Worm (Caenorhabditis elegans) whole organism, L1 larva: ENCODE data around the gene lact-3.

Experiments used
- blmp-1 ChIP-seq: fragments of 150-350 bp; optimal IDR thresholded peaks from 2 replicates; lab custom pipeline; 2014; ENCODE audit warnings: missing biosample characterization, missing genetic modification characterization
- dsc-1 ChIP-seq: sonication (generic microtip); optimal IDR thresholded peaks from 2 replicates; lab custom pipeline; 2016; ENCODE audit warnings: mild to moderate bottlenecking, missing genetic modification characterization, missing compliant biosample characterization
- efl-3 ChIP-seq: fragments of 200-800 bp; sonication (Bioruptor generic); optimal IDR thresholded peaks from 2 replicates; lab custom pipeline; 2018; ENCODE audit warnings: mild to moderate bottlenecking, missing genetic modification characterization, missing compliant biosample characterization
- fos-1 ChIP-seq: fragments of 150-350 bp; optimal IDR thresholded peaks from 2 replicates; lab custom pipeline; 2014; ENCODE audit warnings: missing biosample characterization, missing genetic modification characterization
- pqm-1 ChIP-seq: sonication (generic microtip); optimal IDR thresholded peaks from 3 replicates; lab custom pipeline; 2017; ENCODE audit warnings: missing biosample characterization, missing genetic modification characterization
- unc-62 ChIP-seq: fragments of 150-350 bp; optimal IDR thresholded peaks from 2 replicates; lab custom pipeline; 2014; ENCODE audit warnings: missing biosample characterization, missing genetic modification reagents, missing genetic modification characterization

DNA sequence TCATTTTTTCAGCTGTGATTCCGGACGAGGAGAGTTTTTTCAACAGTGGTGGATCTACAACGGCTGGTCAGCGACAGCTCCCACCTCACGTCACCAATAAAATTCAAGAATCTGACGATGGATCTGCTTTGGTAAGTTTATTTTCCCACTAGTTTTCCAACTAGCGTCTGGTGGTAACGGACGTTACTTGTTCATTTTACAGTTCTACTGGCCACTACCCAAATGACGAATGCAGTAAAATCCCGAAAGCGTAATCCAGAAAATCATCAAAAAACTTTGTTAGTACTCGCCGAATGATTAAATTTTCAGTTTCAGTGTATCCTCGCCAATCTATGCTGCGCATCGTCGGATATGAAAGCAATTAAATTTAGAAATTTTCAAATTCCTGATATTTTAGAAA, 2.1 kb upstream of the lact-3 start:
- TF ChIP-seq unc-62 (GFP tag; lab: Kevin White, UChicago) (no peak), blmp-1 (tag; lab: Kevin White, UChicago) (no peak), efl-3 (GFP tag; lab: Kevin White, UChicago) (no peak), pqm-1 (tag; lab: Kevin White, UChicago) (no peak), fos-1 (tag; lab: Kevin White, UChicago) (no peak), dsc-1 (tag; lab: Kevin White, UChicago) (no peak)
